Fruit fly (Drosophila melanogaster) whole organism, embryonic: ENCODE measurements around the gene Prx2.

ENCODE experiments used
- BEAF-32 ChIP-seq: fragments of 200-800 bp; sonication (Bioruptor generic); optimal IDR thresholded peaks from 3 replicates; lab custom pipeline; 2017; ENCODE audit warnings: missing biosample characterization, missing genetic modification characterization, mild to moderate bottlenecking, moderate library complexity, missing genetic modification reagents
- CG10274 ChIP-seq: fragments of 200-800 bp; sonication (Bioruptor generic); optimal IDR thresholded peaks from 3 replicates; lab custom pipeline; 2017; ENCODE audit warnings: missing biosample characterization, mild to moderate bottlenecking, missing genetic modification characterization
- CG11560 ChIP-seq: fragments of 200-800 bp; sonication (Bioruptor generic); IDR thresholded peaks from 3 replicates; pipeline ENCODE4 v1.3.6; 2022; ENCODE audit warnings: missing biosample characterization, missing genetic modification characterization
- CG11695 ChIP-seq: fragments of 200-800 bp; sonication (Bioruptor generic); IDR thresholded peaks from 3 replicates; pipeline ENCODE4 v1.3.6; 2022; ENCODE audit warnings: missing biosample characterization, missing genetic modification characterization
- CG12155 ChIP-seq: fragments of 200-800 bp; sonication (Bioruptor generic); optimal IDR thresholded peaks from 3 replicates; lab custom pipeline; 2016; ENCODE audit warnings: missing biosample characterization, missing genetic modification characterization
- CG12769 ChIP-seq: fragments of 200-800 bp; sonication (Bioruptor generic); optimal IDR thresholded peaks from 2 replicates; lab custom pipeline; 2019; ENCODE audit warnings: missing biosample characterization, mild to moderate bottlenecking, missing genetic modification characterization, moderate library complexity
- CG13287 ChIP-seq: fragments of 200-800 bp; sonication (Bioruptor generic); IDR thresholded peaks from 2 replicates; pipeline ENCODE4 v1.3.6; 2022; ENCODE audit warnings: missing biosample characterization, missing genetic modification characterization; ENCODE audit not compliant: partially characterized antibody
- CG14710 ChIP-seq: fragments of 200-800 bp; sonication (Bioruptor generic); optimal IDR thresholded peaks from 3 replicates; lab custom pipeline; 2019; ENCODE audit warnings: missing biosample characterization, mild to moderate bottlenecking, missing genetic modification characterization, moderate library complexity
- CG1603 ChIP-seq: fragments of 200-800 bp; sonication (Bioruptor generic); optimal IDR thresholded peaks from 2 replicates; lab custom pipeline; 2019; ENCODE audit warnings: missing biosample characterization, mild to moderate bottlenecking, missing genetic modification characterization, moderate library complexity
- CG16813 ChIP-seq: fragments of 200-800 bp; sonication (Bioruptor generic); IDR thresholded peaks from 3 replicates; pipeline ENCODE4 v1.3.6; 2022; ENCODE audit warnings: missing biosample characterization, missing genetic modification characterization; ENCODE audit not compliant: partially characterized antibody
- CG17361 ChIP-seq: fragments of 200-800 bp; sonication (Bioruptor generic); IDR thresholded peaks from 3 replicates; pipeline ENCODE4 v1.3.6; 2022; ENCODE audit warnings: missing biosample characterization, missing genetic modification characterization
- CG17912 ChIP-seq: fragments of 200-800 bp; sonication (Bioruptor generic); optimal IDR thresholded peaks from 2 replicates; lab custom pipeline; 2018; ENCODE audit warnings: missing biosample characterization, mild to moderate bottlenecking, missing genetic modification characterization
- CG2116 ChIP-seq: fragments of 200-800 bp; sonication (Bioruptor generic); optimal IDR thresholded peaks from 3 replicates; lab custom pipeline; 2018; ENCODE audit warnings: missing biosample characterization, mild to moderate bottlenecking, missing genetic modification characterization
- CG2129 ChIP-seq: fragments of 200-800 bp; sonication (Bioruptor generic); IDR thresholded peaks from 2 replicates; pipeline ENCODE4 v1.3.6; 2022; ENCODE audit warnings: missing biosample characterization, missing genetic modification characterization; ENCODE audit not compliant: partially characterized antibody
- CG33213 ChIP-seq: fragments of 200-800 bp; sonication (Bioruptor generic); optimal IDR thresholded peaks from 3 replicates; lab custom pipeline; 2016; ENCODE audit warnings: missing biosample characterization, missing genetic modification characterization
- CG34422 ChIP-seq: fragments of 200-800 bp; sonication (Bioruptor generic); IDR thresholded peaks from 3 replicates; pipeline ENCODE4 v1.3.6; 2022; ENCODE audit warnings: missing biosample characterization, missing genetic modification characterization
- CG6791 ChIP-seq: fragments of 200-800 bp; sonication (Bioruptor generic); IDR thresholded peaks from 3 replicates; pipeline ENCODE4 v1.3.6; 2022; ENCODE audit warnings: missing biosample characterization, missing genetic modification characterization; ENCODE audit not compliant: partially characterized antibody
- CG8290 ChIP-seq, 3 experiments: fragments of 200-800 bp; sonication (Bioruptor generic); optimal IDR thresholded peaks; 2 replicates each; lab custom pipeline; 2016 to 2019; ENCODE audit warnings: missing biosample characterization in 3 of 3, missing genetic modification characterization in 3 of 3, mild to moderate bottlenecking in 2 of 3, moderate library complexity in 1 of 3
- CoRest ChIP-seq: fragments of 200-800 bp; sonication (Bioruptor generic); optimal IDR thresholded peaks from 3 replicates; lab custom pipeline; 2018; ENCODE audit warnings: missing biosample characterization, mild to moderate bottlenecking, missing genetic modification characterization, moderate library complexity
- D19A ChIP-seq: fragments of 200-800 bp; optimal IDR thresholded peaks from 3 replicates; lab custom pipeline; 2019; ENCODE audit warnings: missing biosample characterization, mild to moderate bottlenecking, missing genetic modification characterization, moderate library complexity
- Dek ChIP-seq: fragments of 200-800 bp; sonication (Bioruptor generic); optimal IDR thresholded peaks from 3 replicates; lab custom pipeline; 2019; ENCODE audit warnings: missing biosample characterization, mild to moderate bottlenecking, missing genetic modification characterization, moderate library complexity
- Doc3 ChIP-seq: fragments of 200-800 bp; sonication (Bioruptor generic); IDR thresholded peaks from 3 replicates; pipeline ENCODE4 v1.3.6; 2022; ENCODE audit warnings: missing biosample characterization, missing genetic modification characterization; ENCODE audit not compliant: partially characterized antibody
- Dref ChIP-seq: fragments of 200-800 bp; sonication (Bioruptor generic); IDR thresholded peaks from 2 replicates; pipeline ENCODE4 v1.3.6; 2022; ENCODE audit warnings: missing biosample characterization, missing genetic modification characterization
- E2f2 ChIP-seq: fragments of 200-800 bp; sonication (Bioruptor generic); IDR thresholded peaks from 2 replicates; pipeline ENCODE4 v1.3.6; 2022; ENCODE audit warnings: missing biosample characterization, missing genetic modification characterization
- H15 ChIP-seq: fragments of 200-800 bp; sonication (Bioruptor generic); IDR thresholded peaks from 3 replicates; pipeline ENCODE4 v1.3.6; 2022; ENCODE audit warnings: missing biosample characterization, missing genetic modification characterization
- Jarid2 ChIP-seq: fragments of 200-800 bp; sonication (Bioruptor generic); optimal IDR thresholded peaks from 3 replicates; lab custom pipeline; 2017; ENCODE audit warnings: mild to moderate bottlenecking, missing biosample characterization, missing genetic modification reagents, missing genetic modification characterization
- MBD-R2 ChIP-seq: fragments of 200-800 bp; sonication (Bioruptor generic); IDR thresholded peaks from 2 replicates; pipeline ENCODE4 v1.3.6; 2022; ENCODE audit warnings: missing biosample characterization, missing genetic modification characterization
- MESR4 ChIP-seq: fragments of 200-800 bp; sonication (Bioruptor generic); optimal IDR thresholded peaks from 2 replicates; lab custom pipeline; 2018; ENCODE audit warnings: missing biosample characterization, mild to moderate bottlenecking, missing genetic modification characterization, moderate library complexity
- Med ChIP-seq: fragments of 200-800 bp; sonication (Bioruptor generic); peaks from one replicate; lab custom pipeline; 2016; ENCODE audit warnings: missing biosample characterization, missing genetic modification characterization, mild to moderate bottlenecking, inconsistent platforms, moderate library complexity
- Ptx1 ChIP-seq: fragments of 200-800 bp; sonication (Bioruptor generic); IDR thresholded peaks from 2 replicates; pipeline ENCODE4 v1.3.6; 2022; ENCODE audit warnings: missing biosample characterization, missing genetic modification characterization
- YL-1 ChIP-seq: fragments of 200-800 bp; sonication (Bioruptor generic); optimal IDR thresholded peaks from 3 replicates; lab custom pipeline; 2017; ENCODE audit warnings: missing biosample characterization, mild to moderate bottlenecking, missing genetic modification characterization
- amos ChIP-seq: fragments of 200-800 bp; sonication (Bioruptor generic); IDR thresholded peaks from 2 replicates; pipeline ENCODE4 v1.3.6; 2022; ENCODE audit warnings: missing biosample characterization, missing genetic modification characterization; ENCODE audit not compliant: partially characterized antibody
- ato ChIP-seq: fragments of 200-800 bp; sonication (Bioruptor generic); IDR thresholded peaks from 2 replicates; pipeline ENCODE4 v1.3.6; 2022; ENCODE audit warnings: missing biosample characterization, missing genetic modification characterization; ENCODE audit not compliant: partially characterized antibody
- bbx ChIP-seq: fragments of 200-800 bp; sonication (Bioruptor generic); IDR thresholded peaks from 2 replicates; pipeline ENCODE4 v1.3.6; 2022; ENCODE audit warnings: missing biosample characterization, missing genetic modification characterization; ENCODE audit not compliant: partially characterized antibody
- ci ChIP-seq: fragments of 200-800 bp; sonication (Bioruptor generic); IDR thresholded peaks from 3 replicates; pipeline ENCODE4 v1.3.6; 2022; ENCODE audit warnings: missing biosample characterization, missing genetic modification characterization
- fd96Cb ChIP-seq: fragments of 200-800 bp; sonication (Bioruptor generic); optimal IDR thresholded peaks from 2 replicates; lab custom pipeline; 2018; ENCODE audit warnings: missing biosample characterization, mild to moderate bottlenecking, missing genetic modification characterization, moderate library complexity
- gfzf ChIP-seq: fragments of 200-800 bp; sonication (Bioruptor generic); optimal IDR thresholded peaks from 2 replicates; lab custom pipeline; 2016; ENCODE audit warnings: missing biosample characterization, mild to moderate bottlenecking, missing genetic modification characterization, moderate library complexity
- inv ChIP-seq: fragments of 200-800 bp; sonication (Bioruptor generic); IDR thresholded peaks from 2 replicates; pipeline ENCODE4 v1.3.6; 2022; ENCODE audit warnings: missing biosample characterization, missing genetic modification characterization; ENCODE audit not compliant: partially characterized antibody
- knrl ChIP-seq: fragments of 200-800 bp; sonication (Bioruptor generic); IDR thresholded peaks from 3 replicates; pipeline ENCODE4 v1.3.6; 2022; ENCODE audit warnings: missing biosample characterization, missing genetic modification characterization; ENCODE audit not compliant: partially characterized antibody
- phol ChIP-seq: fragments of 200-800 bp; sonication (Bioruptor generic); optimal IDR thresholded peaks from 3 replicates; lab custom pipeline; 2018; ENCODE audit warnings: missing biosample characterization, mild to moderate bottlenecking, missing genetic modification characterization, moderate library complexity
- pita ChIP-seq: fragments of 200-800 bp; sonication (Bioruptor generic); optimal IDR thresholded peaks from 2 replicates; lab custom pipeline; 2017; ENCODE audit warnings: missing biosample characterization, mild to moderate bottlenecking, missing genetic modification characterization
- row ChIP-seq: fragments of 200-800 bp; sonication (Bioruptor generic); IDR thresholded peaks from 3 replicates; pipeline ENCODE4 v1.3.6; 2022; ENCODE audit warnings: missing biosample characterization, missing genetic modification characterization
- sd ChIP-seq: fragments of 200-800 bp; sonication (Bioruptor generic); optimal IDR thresholded peaks from 3 replicates; lab custom pipeline; 2018; ENCODE audit warnings: missing biosample characterization, mild to moderate bottlenecking, missing genetic modification characterization, moderate library complexity
- slbo ChIP-seq: fragments of 200-800 bp; sonication (Bioruptor generic); IDR thresholded peaks from 2 replicates; pipeline ENCODE4 v1.3.6; 2022; ENCODE audit warnings: missing biosample characterization, missing genetic modification characterization
- stwl ChIP-seq: fragments of 200-800 bp; sonication (Bioruptor generic); optimal IDR thresholded peaks from 3 replicates; lab custom pipeline; 2018; ENCODE audit warnings: missing biosample characterization, mild to moderate bottlenecking, missing genetic modification characterization, moderate library complexity
- vnd ChIP-seq: fragments of 200-800 bp; sonication (Bioruptor generic); IDR thresholded peaks from 3 replicates; pipeline ENCODE4 v1.3.6; 2022; ENCODE audit warnings: missing biosample characterization, missing genetic modification characterization; ENCODE audit not compliant: partially characterized antibody
- vvl ChIP-seq: fragments of 200-800 bp; sonication (Bioruptor generic); IDR thresholded peaks from 2 replicates; pipeline ENCODE4 v1.3.6; 2022; ENCODE audit warnings: missing biosample characterization, missing genetic modification characterization
- zfh1 ChIP-seq: fragments of 200-800 bp; sonication (Bioruptor generic); IDR thresholded peaks from 3 replicates; pipeline ENCODE4 v1.3.6; 2022; ENCODE audit warnings: missing biosample characterization, missing genetic modification characterization

Prx2 gene

DNA sequence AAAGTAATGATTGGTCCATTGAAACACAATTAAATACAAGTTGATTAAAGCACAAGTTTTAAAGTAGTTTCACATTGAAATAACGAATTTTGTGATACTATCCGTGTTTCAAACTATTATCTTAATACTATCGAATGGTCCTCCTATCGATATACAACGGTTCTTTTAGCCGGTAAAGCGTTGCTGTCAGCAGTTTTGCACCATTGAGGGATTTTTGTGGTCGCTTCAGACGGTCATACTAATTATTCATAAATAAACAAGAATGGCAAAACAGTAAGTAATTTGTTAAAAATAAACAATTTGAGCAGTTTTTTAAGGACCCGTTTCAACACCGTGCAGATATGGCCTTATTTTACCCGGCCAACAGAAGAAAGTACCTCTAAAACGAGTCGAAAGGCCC, 8.5 kb downstream of the Prx2 start, which contains the start of gene CG15747:
TSS of gene CG15747 (plus strand) at position 206 of the 400 bp plus-strand sequence.
- peak; percentile 11; the same call in 1 of the 2 replicates for TF ChIP-seq E2f2 (GFP tag; lab: Robert Waterston, UW)
- TF ChIP-seq Jarid2 (GFP tag; lab: Kevin White, UChicago) = no peak
- TF ChIP-seq CG33213 (GFP tag; lab: Kevin White, UChicago) = no peak
- TF ChIP-seq CG12769 (tag; lab: Kevin White, UChicago) = no peak
- TF ChIP-seq zfh1 = no peak
- peak; percentile 29; the same call in 2 of the 3 replicates for TF ChIP-seq Doc3 (GFP tag; lab: Robert Waterston, UW)
- TF ChIP-seq D19A (tag; lab: Kevin White, UChicago) = no peak
- TF ChIP-seq CG11560 (tag; lab: Robert Waterston, UW) = peak; percentile 77
- peak; percentile 29; the same call in 1 of the 2 replicates for TF ChIP-seq CG2129 (GFP tag; lab: Robert Waterston, UW)
- peak; percentile 62 for TF ChIP-seq Med (GFP tag; lab: Kevin White, UChicago)
- TF ChIP-seq sd (tag; lab: Kevin White, UChicago) = no peak
- TF ChIP-seq CG14710 (tag; lab: Kevin White, UChicago) = no peak
- 0 out of 2 replicates have a peak, but pooled peaks have one; percentile 34 for TF ChIP-seq ato (GFP tag; lab: Robert Waterston, UW)
- TF ChIP-seq vvl (GFP tag; lab: Robert Waterston, UW) = peak; percentile 58
- peak; percentile 2 for TF ChIP-seq stwl (tag; lab: Kevin White, UChicago)
- peak; percentile 75 for TF ChIP-seq amos (GFP tag; lab: Robert Waterston, UW)
- TF ChIP-seq CG13287 = peak; percentile 13
- TF ChIP-seq MBD-R2 (GFP tag; lab: Robert Waterston, UW) = peak; percentile 35; the same call in 1 of the 2 replicates
- TF ChIP-seq MESR4 = peak; percentile 62
- 0 out of 2 replicates have a peak, but pooled peaks have one; percentile 22 for TF ChIP-seq Ptx1
- TF ChIP-seq CG17912 = peak; percentile 4
- peak; percentile 72 for TF ChIP-seq CG6791 (GFP tag; lab: Robert Waterston, UW)
- peak; percentile 65 for TF ChIP-seq inv (GFP tag; lab: Robert Waterston, UW)
- no peak for TF ChIP-seq Dek (tag; lab: Kevin White, UChicago)
- no peak for TF ChIP-seq CG10274 (GFP tag; lab: Kevin White, UChicago)
- no peak for TF ChIP-seq YL-1 (GFP tag; lab: Kevin White, UChicago)
- TF ChIP-seq ci (GFP tag; lab: Robert Waterston, UW) = peak; percentile 48; the same call in 1 of the 3 replicates
- TF ChIP-seq H15 (GFP tag; lab: Robert Waterston, UW) = no peak
- TF ChIP-seq Dref (GFP tag; lab: Robert Waterston, UW) = peak; percentile 77
- TF ChIP-seq fd96Cb (tag; lab: Kevin White, UChicago) = no peak
- no peak for TF ChIP-seq CG12155 (GFP tag; lab: Kevin White, UChicago)
- TF ChIP-seq CoRest = no peak
- TF ChIP-seq BEAF-32 (GFP tag; lab: Kevin White, UChicago) = peak; percentile 68
- TF ChIP-seq CG8290 (GFP tag; optimal IDR thresholded peaks at IDR 0.05; lab: Kevin White, UChicago) = no peak
- peak in 1 of 2 experiments; percentile 38 for TF ChIP-seq CG8290 (tag; optimal IDR thresholded peaks at IDR 0.05; lab: Kevin White, UChicago)
- peak; percentile 25; the same call in 1 of the 2 replicates for TF ChIP-seq bbx (GFP tag; lab: Robert Waterston, UW)
- 0 out of 3 replicates have a peak, but pooled peaks have one; percentile 32 for TF ChIP-seq CG34422 (GFP tag; lab: Robert Waterston, UW)
- TF ChIP-seq gfzf (GFP tag; lab: Kevin White, UChicago) = peak; percentile 63
- peak; percentile 46 for TF ChIP-seq CG16813 (GFP tag; lab: Robert Waterston, UW)
- TF ChIP-seq CG11695 (GFP tag; lab: Robert Waterston, UW) = no peak
- TF ChIP-seq row (GFP tag; lab: Robert Waterston, UW) = peak; percentile 11; the same call in 1 of the 3 replicates
- TF ChIP-seq slbo (GFP tag; lab: Robert Waterston, UW) = peak; percentile 13; the same call in 1 of the 2 replicates
- TF ChIP-seq CG17361 (GFP tag; lab: Robert Waterston, UW) = peak; percentile 46; the same call in 1 of the 3 replicates
- TF ChIP-seq CG1603 (tag; lab: Kevin White, UChicago) = peak; percentile 69
- TF ChIP-seq pita (GFP tag; lab: Kevin White, UChicago) = peak; percentile 3
- TF ChIP-seq knrl (GFP tag; lab: Robert Waterston, UW) = peak; percentile 36; the same call in 2 of the 3 replicates
- peak; percentile 4 for TF ChIP-seq phol (tag; lab: Kevin White, UChicago)
- peak; percentile 48; the same call in 1 of the 3 replicates for TF ChIP-seq vnd (GFP tag; lab: Robert Waterston, UW)
- peak; percentile 13 for TF ChIP-seq CG2116
